Worm (Caenorhabditis elegans) whole organism, late embryonic: ENCODE measurements around the gene npp-9.

ENCODE experiments used
- ceh-45 ChIP-seq: fragments of 200-800 bp; sonication (Bioruptor generic); IDR thresholded peaks from 2 replicates; pipeline ENCODE4 v1.3.6; 2022; ENCODE audit warnings: missing genetic modification reagents, missing genetic modification characterization, missing compliant biosample characterization
- fax-1 ChIP-seq: sonication (generic microtip); optimal IDR thresholded peaks from 2 replicates; lab custom pipeline; 2016; ENCODE audit warnings: missing genotype, missing genetic modification characterization, missing compliant biosample characterization
- pat-9 ChIP-seq: fragments of 200-800 bp; sonication (Bioruptor generic); optimal IDR thresholded peaks from 2 replicates; lab custom pipeline; 2018; ENCODE audit warnings: mild to moderate bottlenecking, missing genetic modification characterization, moderate library complexity, missing compliant biosample characterization
- pqm-1 ChIP-seq: sonication (generic microtip); optimal IDR thresholded peaks from 2 replicates; lab custom pipeline; 2016; ENCODE audit warnings: missing genetic modification characterization, missing compliant biosample characterization
- sox-2 ChIP-seq: fragments of 200-800 bp; sonication (Bioruptor generic); IDR thresholded peaks from 2 replicates; pipeline ENCODE4 v1.3.6; 2022; ENCODE audit warnings: missing genetic modification reagents, missing genetic modification characterization, missing compliant biosample characterization
- ttx-3 ChIP-seq: sonication (generic microtip); optimal IDR thresholded peaks from 2 replicates; lab custom pipeline; 2016; ENCODE audit warnings: missing genetic modification reagents, missing genetic modification characterization, missing compliant biosample characterization

DNA sequence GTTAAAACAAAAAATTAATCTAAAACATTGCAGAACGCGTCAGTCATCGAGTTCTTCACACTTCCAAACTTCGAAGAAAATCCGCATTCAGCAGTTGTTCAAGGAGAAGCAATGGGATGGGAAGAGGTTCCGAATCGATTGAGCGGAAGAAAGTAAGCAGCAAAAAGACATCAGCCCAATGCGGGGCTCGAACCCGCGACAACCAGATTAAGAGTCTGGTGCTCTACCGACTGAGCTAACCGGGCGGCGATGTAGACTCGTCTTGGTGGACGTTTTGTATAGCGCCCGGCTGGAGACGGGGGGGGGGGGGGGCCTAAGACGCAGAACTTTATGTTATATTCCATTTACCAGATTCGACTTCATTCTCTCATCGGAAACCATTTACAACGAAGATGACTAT is 22.5 kb upstream of the npp-9 start:
- TF ChIP-seq ttx-3 (no peak), sox-2 (no peak), fax-1 (no peak), pat-9 (tag; lab: Kevin White, UChicago) (no peak), ceh-45 (no peak), pqm-1 (tag; lab: Kevin White, UChicago) (no peak)
